Worm (Caenorhabditis elegans): ENCODE results near the gene C01G5.25.

Gene C01G5.25

DNA sequence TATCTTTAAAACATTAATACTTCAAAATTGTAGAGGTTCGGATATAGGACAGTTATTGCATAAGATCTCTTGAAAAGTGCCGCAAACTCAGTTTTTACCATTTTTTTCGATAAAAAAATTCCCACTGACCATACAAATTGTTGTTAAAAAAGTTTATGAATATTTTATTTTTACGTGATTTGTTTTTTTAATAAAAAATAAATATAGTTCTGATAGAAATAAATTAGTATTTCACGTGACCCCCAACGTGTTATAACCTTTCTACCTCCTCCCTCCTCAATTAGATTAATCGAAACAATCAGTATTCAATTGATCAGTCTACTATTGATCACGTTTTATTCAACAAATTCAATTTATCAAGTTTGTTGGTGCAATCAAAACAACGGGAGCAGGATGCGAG, 10.0 kb upstream of the C01G5.25 start, which contains the start of gene C01G5.4:
Gene C01G5.4 (plus strand): TSS at position 301 of the 400 bp plus-strand sequence.
- no peak for TF ChIP-seq dmd-4 (tag; optimal IDR thresholded peaks at IDR 0.05)
- no peak for TF ChIP-seq unc-62 (GFP tag; optimal IDR thresholded peaks at IDR 0.05)
- TF ChIP-seq mdl-1 (tag; optimal IDR thresholded peaks at IDR 0.05) = no peak
- TF ChIP-seq egl-27 (tag; optimal IDR thresholded peaks at IDR 0.05) = no peak
- no peak for TF ChIP-seq nhr-11 (tag; optimal IDR thresholded peaks at IDR 0.05)
- no peak for TF ChIP-seq peb-1 (tag; optimal IDR thresholded peaks at IDR 0.05)
- no peak for TF ChIP-seq nhr-77 (tag; optimal IDR thresholded peaks at IDR 0.05)
- TF ChIP-seq ama-1 (optimal IDR thresholded peaks at IDR 0.05) = no peak
- TF ChIP-seq nhr-21 (tag; optimal IDR thresholded peaks at IDR 0.05) = no peak
- no peak for TF ChIP-seq sma-9 (GFP tag; optimal IDR thresholded peaks at IDR 0.05)
- no peak for TF ChIP-seq sma-9 (tag; optimal IDR thresholded peaks at IDR 0.05)
- no peak for TF ChIP-seq ztf-1 (GFP tag; conservative IDR thresholded peaks at IDR 0.05)
- no peak for TF ChIP-seq snpc-4 (tag; optimal IDR thresholded peaks at IDR 0.05)
- TF ChIP-seq blmp-1 (tag; optimal IDR thresholded peaks at IDR 0.05; ENCODE audit: insufficient read depth) = no peak
- TF ChIP-seq elt-1 (tag; optimal IDR thresholded peaks at IDR 0.05) = no peak
- no peak for TF ChIP-seq nhr-12 (tag; optimal IDR thresholded peaks at IDR 0.05)
- TF ChIP-seq mab-5 (tag; optimal IDR thresholded peaks at IDR 0.05) = no peak
- TF ChIP-seq nhr-6 (tag; optimal IDR thresholded peaks at IDR 0.05) = no peak

DNA sequence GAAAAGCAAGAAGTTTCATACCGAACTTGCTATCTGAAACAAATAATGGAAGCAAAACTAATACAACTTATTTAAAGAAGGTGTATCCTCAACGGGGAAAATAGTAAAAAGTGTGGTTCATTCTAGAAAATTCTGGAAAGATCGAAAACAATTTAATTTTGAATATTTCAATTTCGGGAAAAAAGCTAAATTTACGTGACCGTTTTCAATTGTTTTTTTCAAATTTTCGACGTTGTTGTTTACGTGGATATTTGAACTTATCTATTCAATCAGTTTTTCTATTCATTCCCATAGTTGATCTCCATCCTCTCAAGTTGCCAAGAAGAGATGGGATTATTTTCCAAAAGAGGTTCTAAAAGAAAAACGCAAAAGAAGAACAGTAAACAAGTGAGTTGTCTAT, 5.6 kb upstream of the C01G5.25 start, which contains the start of gene C01G5.3:
Gene C01G5.3 (plus strand): TSS at position 301 of the 400 bp plus-strand sequence.
- TF ChIP-seq nhr-6 (tag; optimal IDR thresholded peaks at IDR 0.05) (no peak), elt-1 (tag; optimal IDR thresholded peaks at IDR 0.05) (no peak), aly-2 (tag; optimal IDR thresholded peaks at IDR 0.05) (no peak), gmeb-1 (tag; optimal IDR thresholded peaks at IDR 0.05) (no peak)

DNA sequence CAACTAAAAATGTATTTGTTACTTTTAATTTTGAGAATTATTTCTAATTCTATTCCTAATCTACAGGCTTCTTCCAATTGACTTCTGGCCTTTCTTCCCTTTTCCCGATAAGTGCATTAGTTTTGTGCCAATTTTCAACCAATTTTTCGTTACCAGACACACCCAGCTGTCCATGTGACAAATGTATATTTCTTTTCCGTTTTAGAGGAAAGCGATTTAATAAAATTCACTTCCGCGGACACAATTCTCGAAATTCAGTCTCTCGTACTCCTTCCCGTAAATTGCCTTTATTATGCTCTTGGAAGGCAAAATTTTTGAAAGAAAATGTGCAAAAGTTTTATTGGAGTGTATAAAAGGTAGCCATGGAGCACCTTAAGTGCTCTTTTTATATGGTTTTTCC, 1.5 kb downstream of the C01G5.25 start:
- TF ChIP-seq lsy-2 (tag; optimal IDR thresholded peaks at IDR 0.05) (peak in 1 of 2 experiments; percentile 13), C34F6.9 (tag; optimal IDR thresholded peaks at IDR 0.05) (peak; percentile 7), alr-1 (tag; optimal IDR thresholded peaks at IDR 0.05) (no peak), sma-9 (GFP tag; optimal IDR thresholded peaks at IDR 0.05) (peak; percentile 27), sma-9 (tag; optimal IDR thresholded peaks at IDR 0.05) (no peak)

DNA sequence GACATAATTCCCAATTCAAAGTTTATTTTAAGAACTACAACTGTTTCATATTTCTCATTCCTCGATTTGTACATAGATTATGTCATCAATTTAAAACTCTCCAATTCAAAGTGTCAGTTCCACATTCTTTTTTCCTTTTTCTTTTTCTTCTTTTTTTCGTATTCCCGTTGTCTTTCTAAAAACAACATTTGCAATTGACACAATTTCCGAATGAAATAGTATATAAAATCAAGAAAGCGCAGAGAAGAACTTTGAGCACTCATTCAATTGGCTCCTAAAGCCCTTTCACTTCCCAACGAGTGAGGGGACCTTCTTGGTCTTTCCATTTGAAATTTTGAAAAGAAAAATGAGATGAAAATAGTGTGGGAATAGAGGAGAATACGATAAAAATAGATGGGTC, 5.9 kb downstream of the C01G5.25 start:
- TF ChIP-seq lin-13 (GFP tag; optimal IDR thresholded peaks at IDR 0.05) = no peak
- TF ChIP-seq unc-39 (tag; optimal IDR thresholded peaks at IDR 0.05) = no peak
- TF ChIP-seq zag-1 (tag; optimal IDR thresholded peaks at IDR 0.05) = peak; percentile 0
- no peak for TF ChIP-seq mab-5 (tag; optimal IDR thresholded peaks at IDR 0.05)
- TF ChIP-seq fos-1 (tag; optimal IDR thresholded peaks at IDR 0.05) = no peak
- peak; percentile 11 for TF ChIP-seq lin-39 (tag; optimal IDR thresholded peaks at IDR 0.05)
- no peak for TF ChIP-seq lin-11 (tag; optimal IDR thresholded peaks at IDR 0.05)
- TF ChIP-seq skn-1 (tag; optimal IDR thresholded peaks at IDR 0.05) = no peak
- no peak for TF ChIP-seq ztf-1 (GFP tag; conservative IDR thresholded peaks at IDR 0.05)
- TF ChIP-seq snpc-4 (tag; optimal IDR thresholded peaks at IDR 0.05) = no peak
- TF ChIP-seq elt-1 (tag; optimal IDR thresholded peaks at IDR 0.05) = no peak
- no peak for TF ChIP-seq nhr-6 (tag; optimal IDR thresholded peaks at IDR 0.05)

DNA sequence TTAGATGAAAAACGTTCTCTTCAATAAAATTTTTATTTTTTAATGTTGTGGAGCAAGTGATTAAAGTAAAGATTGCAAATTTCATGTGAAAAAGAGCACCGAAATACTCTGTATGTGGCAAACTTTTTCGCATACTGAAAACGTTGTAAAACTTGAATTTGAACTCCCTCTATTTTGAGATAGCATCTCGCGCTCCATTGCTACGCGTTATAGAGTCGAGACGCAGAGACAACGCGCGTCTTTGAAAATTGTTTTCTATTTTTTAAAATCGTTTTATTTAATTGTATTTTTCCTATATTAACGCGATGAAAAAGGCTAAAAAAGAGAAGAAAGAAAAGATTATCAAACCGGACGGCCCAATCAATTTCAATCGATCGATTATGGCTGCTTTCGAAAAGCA, 7.1 kb downstream of the C01G5.25 start, which contains the start of gene fan-1:
Gene fan-1 (plus strand): TSS at position 78 of the 400 bp plus-strand sequence.
- TF ChIP-seq lin-13 (GFP tag; optimal IDR thresholded peaks at IDR 0.05) = peak; percentile 69
- peak; percentile 39 for TF ChIP-seq sma-3 (GFP tag; optimal IDR thresholded peaks at IDR 0.05)
- peak; percentile 43 to 80 for TF ChIP-seq lsy-2 (tag; optimal IDR thresholded peaks at IDR 0.05)
- peak; percentile 30 for TF ChIP-seq crh-2 (tag; optimal IDR thresholded peaks at IDR 0.05)
- peak; percentile 70 for TF ChIP-seq C34F6.9 (tag; optimal IDR thresholded peaks at IDR 0.05)
- no peak for TF ChIP-seq mbf-1 (tag; optimal IDR thresholded peaks at IDR 0.05)
- TF ChIP-seq ztf-4 (tag; optimal IDR thresholded peaks at IDR 0.05) = no peak
- TF ChIP-seq nhr-10 (tag; optimal IDR thresholded peaks at IDR 0.05) = no peak
- no peak for TF ChIP-seq blmp-1 (tag; optimal IDR thresholded peaks at IDR 0.05; ENCODE audit: insufficient read depth)
- no peak for TF ChIP-seq ZK546.5 (tag; optimal IDR thresholded peaks at IDR 0.05)
- TF ChIP-seq nhr-12 (tag; optimal IDR thresholded peaks at IDR 0.05) = no peak
- TF ChIP-seq egl-27 (tag; optimal IDR thresholded peaks at IDR 0.05) = no peak
- peak; percentile 9 for TF ChIP-seq nhr-25 (tag; optimal IDR thresholded peaks at IDR 0.05)
- TF ChIP-seq ama-1 (optimal IDR thresholded peaks at IDR 0.05) = no peak
- TF ChIP-seq nhr-129 (tag; optimal IDR thresholded peaks at IDR 0.05) = peak; percentile 56
- TF ChIP-seq unc-55 (GFP tag; optimal IDR thresholded peaks at IDR 0.05) = peak; percentile 93
- peak; percentile 20 for TF ChIP-seq sem-4 (tag; optimal IDR thresholded peaks at IDR 0.05)
- peak; percentile 23 for TF ChIP-seq nhr-21 (tag; optimal IDR thresholded peaks at IDR 0.05)
- TF ChIP-seq F13H6.1 (tag; optimal IDR thresholded peaks at IDR 0.05) = peak; percentile 38
- TF ChIP-seq fos-1 (tag; optimal IDR thresholded peaks at IDR 0.05) = peak; percentile 23
- TF ChIP-seq snpc-4 (tag; optimal IDR thresholded peaks at IDR 0.05) = peak; percentile 5
- TF ChIP-seq gmeb-1 (tag; optimal IDR thresholded peaks at IDR 0.05) = peak; percentile 97
- TF ChIP-seq sma-9 (GFP tag; optimal IDR thresholded peaks at IDR 0.05) = peak; percentile 72
- no peak for TF ChIP-seq sma-9 (tag; optimal IDR thresholded peaks at IDR 0.05)
- no peak for TF ChIP-seq lin-39 (tag; optimal IDR thresholded peaks at IDR 0.05)
